Fruit fly (Drosophila melanogaster) whole organism, prepupa: Measurements from ENCODE around the gene CG14451.
A peak's percentile ranks its signal among the peaks of the same experiment; 100 is the strongest.

ENCODE experiments used
- CG10631 ChIP-seq: fragments of 200-800 bp; sonication (Bioruptor generic); optimal IDR thresholded peaks from 2 replicates; lab custom pipeline; 2016; ENCODE audit warnings: missing biosample characterization, missing genetic modification characterization
- CG11294 ChIP-seq: fragments of 200-800 bp; sonication (Bioruptor generic); IDR thresholded peaks from 2 replicates; pipeline ENCODE4 v1.3.6; 2022; ENCODE audit warnings: missing biosample characterization, missing genetic modification characterization
- CG1621 ChIP-seq: fragments of 200-800 bp; sonication (Bioruptor generic); optimal IDR thresholded peaks from 3 replicates; lab custom pipeline; 2018; ENCODE audit warnings: missing biosample characterization, mild to moderate bottlenecking, missing genetic modification characterization
- CG16779 ChIP-seq: fragments of 200-800 bp; sonication (Bioruptor generic); optimal IDR thresholded peaks from 3 replicates; lab custom pipeline; 2017; ENCODE audit warnings: missing biosample characterization, mild to moderate bottlenecking, missing genetic modification characterization
- CG3032 ChIP-seq: fragments of 200-800 bp; optimal IDR thresholded peaks from 2 replicates; lab custom pipeline; 2019; ENCODE audit warnings: missing biosample characterization, mild to moderate bottlenecking, missing genetic modification characterization, moderate library complexity
- CG31627 ChIP-seq: fragments of 200-800 bp; sonication (Bioruptor generic); optimal IDR thresholded peaks from 3 replicates; lab custom pipeline; 2016; ENCODE audit warnings: missing biosample characterization, missing genetic modification characterization
- CG32006 ChIP-seq: fragments of 200-800 bp; sonication (Bioruptor generic); optimal IDR thresholded peaks from 3 replicates; lab custom pipeline; 2017; ENCODE audit warnings: missing biosample characterization, mild to moderate bottlenecking, missing genetic modification characterization
- CG34406 ChIP-seq: fragments of 200-800 bp; sonication (Bioruptor generic); optimal IDR thresholded peaks from 3 replicates; lab custom pipeline; 2016; ENCODE audit warnings: missing biosample characterization, missing genetic modification characterization
- CG3919 ChIP-seq: fragments of 200-800 bp; sonication (Bioruptor generic); optimal IDR thresholded peaks from 3 replicates; lab custom pipeline; 2016; ENCODE audit warnings: missing biosample characterization, missing genetic modification characterization
- CG4318 ChIP-seq: fragments of 200-800 bp; sonication (Bioruptor generic); optimal IDR thresholded peaks from 3 replicates; lab custom pipeline; 2017; ENCODE audit warnings: missing biosample characterization, mild to moderate bottlenecking, missing genetic modification characterization
- CG6276 ChIP-seq: fragments of 200-800 bp; sonication (Bioruptor generic); optimal IDR thresholded peaks from 2 replicates; lab custom pipeline; 2017; ENCODE audit warnings: missing biosample characterization, mild to moderate bottlenecking, missing genetic modification characterization
- CG6792 ChIP-seq: fragments of 200-800 bp; sonication (Bioruptor generic); optimal IDR thresholded peaks from 3 replicates; lab custom pipeline; 2016; ENCODE audit warnings: missing biosample characterization, missing genetic modification characterization
- CG6808 ChIP-seq: fragments of 200-800 bp; sonication (Bioruptor generic); optimal IDR thresholded peaks from 3 replicates; lab custom pipeline; 2017; ENCODE audit warnings: missing biosample characterization, missing genetic modification characterization, mild to moderate bottlenecking, moderate library complexity, missing genetic modification reagents
- CG6854 ChIP-seq: fragments of 200-800 bp; sonication (Bioruptor generic); optimal IDR thresholded peaks from 2 replicates; lab custom pipeline; 2017; ENCODE audit warnings: missing biosample characterization, mild to moderate bottlenecking, missing genetic modification characterization
- CG8119 ChIP-seq: fragments of 200-800 bp; sonication (Bioruptor generic); IDR thresholded peaks from 3 replicates; pipeline ENCODE4 v1.3.6; 2022; ENCODE audit warnings: missing biosample characterization, missing genetic modification characterization
- CG8319 ChIP-seq: fragments of 200-800 bp; sonication (Bioruptor generic); optimal IDR thresholded peaks from 3 replicates; lab custom pipeline; 2016; ENCODE audit warnings: missing biosample characterization, missing genetic modification characterization
- CG8632 ChIP-seq: fragments of 200-800 bp; sonication (Bioruptor generic); optimal IDR thresholded peaks from 3 replicates; lab custom pipeline; 2016; ENCODE audit warnings: missing biosample characterization, missing genetic modification characterization
- Eip78C ChIP-seq: fragments of 200-800 bp; sonication (Bioruptor generic); peaks from one replicate; lab custom pipeline; 2016; ENCODE audit warnings: missing biosample characterization, missing genetic modification characterization
- Ets21C ChIP-seq: fragments of 200-800 bp; sonication (Bioruptor generic); optimal IDR thresholded peaks from 3 replicates; lab custom pipeline; 2016; ENCODE audit warnings: missing biosample characterization, missing genetic modification characterization
- Ets96B ChIP-seq: fragments of 200-800 bp; optimal IDR thresholded peaks from 2 replicates; lab custom pipeline; 2019; ENCODE audit warnings: missing biosample characterization, mild to moderate bottlenecking, missing genetic modification characterization, moderate library complexity
- Hr39 ChIP-seq: fragments of 200-800 bp; sonication (Bioruptor generic); optimal IDR thresholded peaks from 2 replicates; lab custom pipeline; 2016; ENCODE audit warnings: missing biosample characterization, missing genetic modification characterization
- Hr4 ChIP-seq: fragments of 200-800 bp; sonication (Bioruptor generic); optimal IDR thresholded peaks from 3 replicates; lab custom pipeline; 2016; ENCODE audit warnings: missing biosample characterization, missing genetic modification characterization
- Met ChIP-seq: fragments of 200-800 bp; sonication (Bioruptor generic); optimal IDR thresholded peaks from 3 replicates; lab custom pipeline; 2016; ENCODE audit warnings: missing biosample characterization, missing genetic modification characterization
- OdsH ChIP-seq: fragments of 200-800 bp; sonication (Bioruptor generic); optimal IDR thresholded peaks from 3 replicates; lab custom pipeline; 2016; ENCODE audit warnings: missing biosample characterization, missing genetic modification characterization
- Smox ChIP-seq: fragments of 200-800 bp; sonication (Bioruptor generic); optimal IDR thresholded peaks from 3 replicates; lab custom pipeline; 2016; ENCODE audit warnings: missing biosample characterization, missing genetic modification characterization
- Sox102F ChIP-seq: fragments of 200-800 bp; sonication (Bioruptor generic); optimal IDR thresholded peaks from 2 replicates; lab custom pipeline; 2016; ENCODE audit warnings: missing biosample characterization, mild to moderate bottlenecking, missing genetic modification characterization
- Sox15 ChIP-seq: fragments of 200-800 bp; sonication (Bioruptor generic); optimal IDR thresholded peaks from 3 replicates; lab custom pipeline; 2016; ENCODE audit warnings: missing biosample characterization, missing genetic modification characterization
- eg ChIP-seq: fragments of 200-800 bp; sonication (Bioruptor generic); IDR thresholded peaks from 3 replicates; pipeline ENCODE4 v1.3.6; 2022; ENCODE audit warnings: missing biosample characterization, missing genetic modification characterization
- esn ChIP-seq: fragments of 200-800 bp; sonication (Bioruptor generic); optimal IDR thresholded peaks from 2 replicates; lab custom pipeline; 2016; ENCODE audit warnings: missing biosample characterization, mild to moderate bottlenecking, missing genetic modification characterization, moderate library complexity
- fd59A ChIP-seq: fragments of 200-800 bp; sonication (Bioruptor generic); optimal IDR thresholded peaks from 2 replicates; lab custom pipeline; 2017; ENCODE audit warnings: missing biosample characterization, mild to moderate bottlenecking, missing genetic modification characterization, missing genetic modification reagents
- fkh ChIP-seq: fragments of 200-800 bp; sonication (Bioruptor generic); optimal IDR thresholded peaks from 3 replicates; lab custom pipeline; 2017; ENCODE audit warnings: missing biosample characterization, mild to moderate bottlenecking, missing genetic modification characterization, moderate library complexity
- lz ChIP-seq: fragments of 200-800 bp; sonication (Bioruptor generic); optimal IDR thresholded peaks from 3 replicates; lab custom pipeline; 2016; ENCODE audit warnings: missing biosample characterization, missing genetic modification characterization
- net ChIP-seq: fragments of 200-800 bp; sonication (Bioruptor generic); optimal IDR thresholded peaks from 3 replicates; lab custom pipeline; 2016; ENCODE audit warnings: missing biosample characterization, missing genetic modification characterization
- pdm3 ChIP-seq: fragments of 200-800 bp; sonication (Bioruptor generic); optimal IDR thresholded peaks from 3 replicates; lab custom pipeline; 2016; ENCODE audit warnings: missing biosample characterization, missing genetic modification characterization
- spab ChIP-seq: fragments of 200-800 bp; sonication (Bioruptor generic); optimal IDR thresholded peaks from 2 replicates; lab custom pipeline; 2017; ENCODE audit warnings: missing biosample characterization, mild to moderate bottlenecking, missing genetic modification characterization, missing genetic modification reagents
- topi ChIP-seq: fragments of 200-800 bp; sonication (Bioruptor generic); optimal IDR thresholded peaks from 3 replicates; lab custom pipeline; 2016; ENCODE audit warnings: missing biosample characterization, missing genetic modification characterization
- vri ChIP-seq: fragments of 200-800 bp; sonication (Bioruptor generic); optimal IDR thresholded peaks from 3 replicates; lab custom pipeline; 2016; ENCODE audit warnings: missing biosample characterization, mild to moderate bottlenecking, missing genetic modification characterization

Gene CG14451

dm6 chr3L:22717137-22717767, 4.6 kb downstream of the CG14451 start, which contains the start of the genes ArfGAP3 and CG32452 (continued):
- peak; percentile 48 for TF ChIP-seq CG34406 (GFP tag; lab: Kevin White, UChicago)
- TF ChIP-seq CG3919 (GFP tag; lab: Kevin White, UChicago) = peak; percentile 72
- peak; percentile 55 for TF ChIP-seq Sox15 (GFP tag; lab: Kevin White, UChicago)
- TF ChIP-seq CG3032 (tag; lab: Kevin White, UChicago) = peak; percentile 62
- TF ChIP-seq CG10631 (GFP tag; lab: Kevin White, UChicago) = peak; percentile 75
- TF ChIP-seq CG32006 (GFP tag; lab: Kevin White, UChicago) = peak; percentile 71
- TF ChIP-seq OdsH (GFP tag; lab: Kevin White, UChicago) = peak; percentile 77
- peak; percentile 85 for TF ChIP-seq eg (GFP tag; lab: Robert Waterston, UW)
- peak; percentile 76 for TF ChIP-seq Eip78C (GFP tag; lab: Kevin White, UChicago)
- TF ChIP-seq CG4318 = peak; percentile 51
- TF ChIP-seq CG8119 (GFP tag; lab: Robert Waterston, UW) = peak; percentile 63
- no peak for TF ChIP-seq Met
- TF ChIP-seq lz (GFP tag; lab: Kevin White, UChicago) = peak; percentile 81
- TF ChIP-seq net (GFP tag; lab: Kevin White, UChicago) = peak; percentile 6
- peak; percentile 45 for TF ChIP-seq CG8319
- peak; percentile 34 for TF ChIP-seq CG6792
- no peak for TF ChIP-seq Smox (GFP tag; lab: Kevin White, UChicago)
- no peak for TF ChIP-seq CG6854
- no peak for TF ChIP-seq CG16779 (tag; lab: Kevin White, UChicago)
- TF ChIP-seq CG31627 (GFP tag; lab: Kevin White, UChicago) = peak; percentile 71

DNA sequence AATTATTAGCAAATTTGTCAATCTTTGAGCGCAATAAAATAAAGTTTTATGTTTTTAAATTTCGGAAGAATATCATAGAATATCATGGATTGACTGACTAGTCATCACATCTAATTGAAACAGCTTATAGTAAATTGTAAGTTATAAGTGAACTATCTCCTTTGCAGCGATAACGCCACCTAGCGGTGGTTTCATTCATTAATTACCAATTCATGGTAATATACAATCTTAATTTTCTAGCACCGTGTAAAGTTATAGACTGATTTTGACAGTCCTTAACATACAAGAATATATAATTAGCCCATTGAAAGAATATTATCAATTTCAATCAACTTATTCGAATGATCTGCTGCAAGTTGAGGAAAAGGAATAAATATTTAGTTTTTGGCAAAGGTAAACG, 8.3 kb downstream of the CG14451 start:
- TF ChIP-seq Eip78C (GFP tag; lab: Kevin White, UChicago) = peak; percentile 4
- TF ChIP-seq spab (GFP tag; lab: Kevin White, UChicago) = no peak

DNA sequence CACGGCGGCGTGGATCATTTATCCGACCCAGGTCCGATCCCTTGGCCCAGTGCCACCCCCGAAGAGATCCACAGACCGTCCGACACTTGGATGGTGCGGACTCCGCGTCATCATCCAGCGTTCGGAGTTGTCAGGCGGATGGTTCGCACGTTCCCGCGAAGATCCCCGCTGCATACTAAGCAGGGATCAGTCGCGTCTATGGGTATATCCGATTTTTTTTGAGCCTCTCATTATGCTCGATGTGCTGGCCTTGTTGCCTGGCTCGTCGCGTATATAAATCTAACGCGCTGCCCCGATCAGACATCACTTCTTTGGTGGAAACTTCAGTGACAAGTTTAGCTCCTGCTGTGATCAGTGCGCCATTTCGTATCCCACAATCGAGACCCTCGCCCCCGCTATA, 10.0 kb downstream of the CG14451 start, which contains the start of gene CG11370:
TSS of gene CG11370 (plus strand) at position 301 of the 400 bp plus-strand sequence.
- TF ChIP-seq CG1621 = no peak
- TF ChIP-seq CG11294 (GFP tag; lab: Robert Waterston, UW) = no peak
- no peak for TF ChIP-seq vri (GFP tag; lab: Kevin White, UChicago)
- TF ChIP-seq spab (GFP tag; lab: Kevin White, UChicago) = no peak
- TF ChIP-seq Ets21C (GFP tag; lab: Kevin White, UChicago) = no peak
- TF ChIP-seq pdm3 (GFP tag; lab: Kevin White, UChicago) = no peak
- no peak for TF ChIP-seq CG31627 (GFP tag; lab: Kevin White, UChicago)
- TF ChIP-seq CG6808 (GFP tag; lab: Kevin White, UChicago) = no peak
- TF ChIP-seq Sox102F (GFP tag; lab: Kevin White, UChicago) = no peak
- no peak for TF ChIP-seq CG32006 (GFP tag; lab: Kevin White, UChicago)
- no peak for TF ChIP-seq Eip78C (GFP tag; lab: Kevin White, UChicago)
- TF ChIP-seq Ets96B (tag; lab: Kevin White, UChicago) = no peak
- TF ChIP-seq CG16779 (tag; lab: Kevin White, UChicago) = no peak
- TF ChIP-seq esn = no peak
- TF ChIP-seq Hr39 (GFP tag; lab: Kevin White, UChicago) = no peak
- TF ChIP-seq CG3919 (GFP tag; lab: Kevin White, UChicago) = no peak
- TF ChIP-seq Hr4 (GFP tag; lab: Kevin White, UChicago) = no peak
- TF ChIP-seq CG8632 (GFP tag; lab: Kevin White, UChicago) = no peak
- TF ChIP-seq topi = no peak
- no peak for TF ChIP-seq fd59A

DNA sequence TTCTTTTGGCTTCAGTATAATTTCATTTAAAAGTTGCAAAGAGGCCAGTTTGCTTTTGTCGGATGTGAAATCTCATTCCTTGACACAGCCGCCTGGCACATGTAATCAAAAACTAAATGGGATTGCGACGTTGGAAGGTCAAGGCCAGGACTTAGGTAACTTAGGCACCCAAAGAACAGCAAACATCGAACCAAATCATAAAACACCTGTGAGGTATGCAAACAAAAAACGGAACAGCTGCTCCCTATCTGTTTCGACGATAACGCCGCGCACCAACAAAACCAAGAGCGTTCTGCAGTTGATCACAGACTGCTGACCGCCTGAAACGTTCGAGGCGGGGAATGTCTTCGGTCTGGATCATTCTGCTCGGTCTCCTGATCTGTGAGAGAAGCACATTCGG, 22.8 kb downstream of the CG14451 start, which contains the start of gene CG45116:
TSS of gene CG45116 (plus strand) at position 301 of the 400 bp plus-strand sequence.
- TF ChIP-seq CG6276 (GFP tag; lab: Kevin White, UChicago) (no peak), fkh (peak; percentile 46)
